Fruit fly (Drosophila melanogaster) whole organism, embryonic: ENCODE measurements around the gene CG43322.

ENCODE experiments used
- CG8290 ChIP-seq, 3 experiments: fragments of 200-800 bp; sonication (Bioruptor generic); optimal IDR thresholded peaks; 2 replicates each; lab custom pipeline; 2016 to 2019; ENCODE audit warnings: missing biosample characterization in 3 of 3, missing genetic modification characterization in 3 of 3, mild to moderate bottlenecking in 2 of 3, moderate library complexity in 1 of 3
- Doc2 ChIP-seq: fragments of 200-800 bp; sonication (Bioruptor generic); IDR thresholded peaks from 2 replicates; pipeline ENCODE4 v1.3.6; 2022; ENCODE audit warnings: missing biosample characterization, missing genetic modification characterization
- Nf-YC ChIP-seq: fragments of 200-800 bp; optimal IDR thresholded peaks from 3 replicates; lab custom pipeline; 2019; ENCODE audit warnings: missing biosample characterization, mild to moderate bottlenecking, missing genetic modification characterization, moderate library complexity
- chm ChIP-seq: fragments of 200-800 bp; sonication (Bioruptor generic); IDR thresholded peaks from 2 replicates; pipeline ENCODE4 v1.3.6; 2022; ENCODE audit warnings: missing biosample characterization, missing genetic modification characterization
- dan ChIP-seq: fragments of 200-800 bp; sonication (Bioruptor generic); IDR thresholded peaks from 2 replicates; pipeline ENCODE4 v1.3.6; 2022; ENCODE audit warnings: missing biosample characterization, missing genetic modification characterization
- pan ChIP-seq, 4 experiments: fragments of >200 bp in 3 of 4; fragments of 200-800 bp in 1 of 4; sonication (Bioruptor generic) in 1 of 4; optimal IDR thresholded peaks in 3 of 4; IDR thresholded peaks in 1 of 4; 2 replicates each; pipeline versions ENCODE4 v1.3.6 to Lab custom; 2017 to 2022; ENCODE audit warnings: missing biosample characterization in 2 of 4, missing genetic modification characterization in 2 of 4, mixed read lengths in 1 of 4
- psq ChIP-seq: fragments of 200-800 bp; sonication (Bioruptor generic); optimal IDR thresholded peaks from 2 replicates; lab custom pipeline; 2017; ENCODE audit warnings: missing biosample characterization, missing genetic modification characterization
- shn ChIP-seq: fragments of 200-800 bp; sonication (Bioruptor generic); optimal IDR thresholded peaks from 3 replicates; lab custom pipeline; 2016; ENCODE audit warnings: missing biosample characterization, missing genetic modification characterization
- ttk ChIP-seq: fragments of 200-800 bp; sonication (Bioruptor generic); IDR thresholded peaks from 2 replicates; pipeline ENCODE4 v2.1.2; 2022; ENCODE audit warnings: missing biosample characterization, missing genetic modification characterization
- unc-4 ChIP-seq: fragments of 200-800 bp; sonication (Bioruptor generic); IDR thresholded peaks from 2 replicates; pipeline ENCODE4 v1.3.6; 2022; ENCODE audit warnings: missing biosample characterization, missing genetic modification characterization; ENCODE audit not compliant: partially characterized antibody
- usp ChIP-seq: fragments of >200 bp; optimal IDR thresholded peaks from 2 replicates; lab custom pipeline; 2017; ENCODE audit warnings: missing biosample characterization, missing genetic modification characterization

DNA sequence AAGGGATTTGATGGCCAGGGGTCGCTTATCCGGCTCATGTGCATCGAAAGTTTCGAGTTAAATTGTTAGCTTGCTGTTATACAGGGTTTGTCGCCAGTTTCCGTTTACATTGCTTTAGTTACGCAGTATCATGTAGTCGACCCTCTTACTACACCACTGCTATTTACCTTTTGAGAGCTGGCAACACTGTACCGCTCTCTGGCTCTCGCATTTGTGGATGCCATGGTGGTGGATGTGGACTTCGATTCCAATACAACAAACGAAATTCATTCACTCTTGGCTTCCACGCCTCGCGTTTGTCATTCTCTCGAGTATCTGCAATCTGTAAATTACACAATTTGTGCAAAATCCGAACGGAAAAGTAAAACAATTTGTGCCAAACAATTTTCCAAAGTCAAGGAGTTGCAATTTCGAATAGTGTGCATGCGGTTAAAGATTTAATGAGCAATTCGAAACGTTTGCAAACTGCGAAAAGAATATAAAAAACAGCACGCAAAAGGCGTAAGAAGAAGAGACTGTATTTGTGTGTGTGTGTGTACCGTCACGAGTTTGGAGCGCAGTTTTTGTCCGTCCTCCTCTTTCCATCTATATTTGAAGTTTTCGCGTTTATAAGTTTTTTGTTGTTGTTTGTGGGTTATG, 35.9 kb downstream of the CG43322 start:
- TF ChIP-seq Nf-YC (peak; percentile 59), pan (optimal IDR thresholded peaks at IDR 0.05; lab: Kevin White, UChicago) (peak in 1 of 2 experiments; percentile 71), pan (GFP tag; optimal IDR thresholded peaks at IDR 0.05 in 1 of 2, IDR thresholded peaks at IDR 0.05 in 1 of 2) (peak in 1 of 2 experiments; percentile 17), CG8290 (GFP tag; optimal IDR thresholded peaks at IDR 0.05; lab: Kevin White, UChicago) (peak; percentile 24), CG8290 (tag; optimal IDR thresholded peaks at IDR 0.05; lab: Kevin White, UChicago) (peak in 1 of 2 experiments; percentile 86), Doc2 (GFP tag; lab: Robert Waterston, UW) (no peak), usp (GFP tag; lab: Kevin White, UChicago) (no peak), shn (GFP tag; lab: Kevin White, UChicago) (peak; percentile 45), chm (GFP tag; lab: Robert Waterston, UW) (peak; percentile 73; the same call in 1 of the 2 replicates), dan (GFP tag; lab: Robert Waterston, UW) (no peak), psq (GFP tag; lab: Kevin White, UChicago) (no peak), unc-4 (GFP tag; lab: Robert Waterston, UW) (peak; percentile 66), ttk (GFP tag; lab: Robert Waterston, UW) (peak; percentile 26; the same call in 1 of the 2 replicates)
